Worm (Caenorhabditis elegans): ENCODE measurements around the gene F22B7.1.

The F22B7.1 gene

DNA sequence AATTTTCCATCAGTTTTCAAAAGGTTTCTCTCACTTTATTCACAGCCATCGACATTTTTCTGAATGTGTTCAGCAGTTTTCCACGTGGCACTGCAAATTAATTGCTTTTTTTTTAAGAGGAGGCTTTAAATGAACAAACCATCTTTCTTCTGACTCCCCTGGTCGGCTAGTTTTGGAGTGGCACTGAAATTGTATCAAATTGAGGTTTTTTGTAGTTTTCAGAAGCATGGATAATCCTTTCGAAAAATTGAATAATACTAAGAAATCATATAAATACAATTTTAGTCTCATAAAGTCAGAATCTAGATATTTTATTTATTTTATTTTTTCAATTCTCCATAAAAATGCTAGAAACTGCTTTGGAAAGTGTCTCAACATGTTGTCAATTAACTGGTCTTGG lies 39.6 kb downstream of the F22B7.1 start, which contains the start of gene B0303.16:
Gene B0303.16, plus strand, starts transcription at position 301 of the 400 bp plus-strand sequence.
- TF ChIP-seq hmg-11 (tag; optimal IDR thresholded peaks at IDR 0.05): no peak
- TF ChIP-seq elt-2 (tag; optimal IDR thresholded peaks at IDR 0.05): no peak
- no peak for TF ChIP-seq nhr-25 (tag; optimal IDR thresholded peaks at IDR 0.05)
- TF ChIP-seq ztf-4 (tag; optimal IDR thresholded peaks at IDR 0.05): no peak
- no peak for TF ChIP-seq ceh-82 (tag; optimal IDR thresholded peaks at IDR 0.05)

DNA sequence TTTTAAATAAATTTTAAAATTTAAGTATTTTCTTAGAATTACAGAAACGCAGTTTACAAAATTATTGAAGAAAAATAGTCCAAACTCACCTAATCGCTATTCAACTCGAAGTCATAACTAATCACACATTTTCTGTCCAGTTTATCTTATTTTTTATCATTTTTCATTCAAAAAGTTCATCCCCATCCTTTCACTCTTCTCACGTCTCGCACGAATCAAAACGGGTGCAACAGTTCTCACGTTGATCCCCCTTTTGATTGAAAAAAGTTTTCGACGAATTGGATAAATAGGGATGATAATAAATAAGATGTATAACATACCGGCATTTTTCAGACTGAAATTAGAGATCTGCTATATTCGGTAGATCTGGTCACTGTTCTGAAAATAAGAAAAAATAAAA lies 44.6 kb downstream of the F22B7.1 start:
- TF ChIP-seq mml-1 (tag; optimal IDR thresholded peaks at IDR 0.05) (no peak), nhr-43 (tag; optimal IDR thresholded peaks at IDR 0.05; ENCODE audit: poor library complexity, severe bottlenecking) (peak; percentile 15)

DNA sequence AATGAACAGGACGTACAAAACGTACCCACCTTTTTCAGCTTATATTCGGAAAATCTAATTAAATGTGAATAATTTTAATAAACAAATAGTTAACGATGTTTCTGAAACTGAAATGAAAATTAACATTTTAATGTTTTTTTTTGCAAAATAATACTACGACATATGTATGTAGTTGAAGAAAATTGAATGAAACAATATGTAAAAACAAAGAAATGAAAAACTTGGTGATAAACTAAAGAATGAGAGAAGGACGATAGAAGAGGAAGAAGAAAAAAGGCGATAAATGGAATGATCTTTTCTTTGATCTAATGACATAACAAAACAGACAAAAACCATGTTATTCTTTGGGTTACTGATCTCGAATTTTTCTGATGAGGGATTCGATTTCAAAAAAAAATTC lies 45.2 kb downstream of the F22B7.1 start, which contains the start of gene B0303.11:
Gene B0303.11, minus strand, starts transcription at position 101 of the 400 bp plus-strand sequence.
- TF ChIP-seq ZK546.5 (tag; optimal IDR thresholded peaks at IDR 0.05): no peak
- TF ChIP-seq eor-1 (tag; optimal IDR thresholded peaks at IDR 0.05): no peak
- no peak for TF ChIP-seq unc-62 (GFP tag; optimal IDR thresholded peaks at IDR 0.05)
- TF ChIP-seq skn-1 (tag; optimal IDR thresholded peaks at IDR 0.05): no peak
- TF ChIP-seq egl-5 (tag; optimal IDR thresholded peaks at IDR 0.05): no peak
- TF ChIP-seq sea-2 (GFP tag; optimal IDR thresholded peaks at IDR 0.05): no peak
- TF ChIP-seq elt-3 (tag; optimal IDR thresholded peaks at IDR 0.05): no peak
- TF ChIP-seq ztf-4 (tag; optimal IDR thresholded peaks at IDR 0.05): no peak
- TF ChIP-seq ceh-9 (tag; optimal IDR thresholded peaks at IDR 0.05): no peak
- no peak for TF ChIP-seq hmg-11 (tag; optimal IDR thresholded peaks at IDR 0.05)
- TF ChIP-seq aly-2 (tag; optimal IDR thresholded peaks at IDR 0.05): no peak
- TF ChIP-seq tbx-2 (tag; optimal IDR thresholded peaks at IDR 0.05): no peak
- TF ChIP-seq nfya-1 (tag; optimal IDR thresholded peaks at IDR 0.05; ENCODE audit: insufficient read depth): no peak
- no peak for TF ChIP-seq egl-27 (tag; optimal IDR thresholded peaks at IDR 0.05)
- no peak for TF ChIP-seq nhr-237 (tag; optimal IDR thresholded peaks at IDR 0.05)

DNA sequence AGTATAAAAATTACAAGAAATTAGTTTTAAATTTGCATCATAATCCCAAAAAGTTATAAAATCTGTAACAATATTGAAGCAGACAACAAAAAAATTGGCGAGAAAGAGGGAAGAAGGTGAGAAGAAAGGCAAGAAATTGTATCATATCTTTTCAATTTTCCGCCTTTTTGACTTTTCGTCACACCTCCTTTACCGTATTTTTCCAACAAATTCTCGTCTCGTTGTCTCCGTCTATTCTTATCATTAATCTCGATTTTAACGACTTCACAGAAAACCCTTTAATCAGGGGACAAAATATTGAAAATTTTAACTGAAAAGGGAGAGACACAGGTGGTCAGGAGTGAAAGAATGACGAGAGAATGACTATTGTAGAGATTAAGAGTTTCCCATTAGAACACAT lies 47.8 kb downstream of the F22B7.1 start:
- TF ChIP-seq zag-1 (tag; optimal IDR thresholded peaks at IDR 0.05) (no peak), snpc-4 (tag; optimal IDR thresholded peaks at IDR 0.05) (no peak), nfya-1 (tag; optimal IDR thresholded peaks at IDR 0.05; ENCODE audit: insufficient read depth) (no peak)

DNA sequence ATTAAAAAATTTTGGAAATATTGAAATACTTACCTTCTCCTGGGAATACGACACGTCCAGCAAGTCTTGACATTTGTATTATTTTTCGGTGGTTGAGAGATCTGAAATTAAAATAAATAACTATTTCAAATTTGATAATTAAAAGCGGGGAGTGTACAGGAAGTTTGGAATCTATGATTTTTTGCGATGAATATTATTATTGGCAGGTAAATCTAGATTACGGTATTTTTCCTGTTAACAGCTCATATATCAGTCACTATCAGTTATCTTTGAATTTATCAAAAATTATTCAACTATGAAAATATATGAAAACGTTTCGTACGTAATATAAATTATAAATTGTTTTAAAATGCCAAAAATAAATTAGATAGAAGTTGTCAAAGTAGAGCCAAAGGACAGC lies 50.9 kb downstream of the F22B7.1 start, which contains the start of gene B0303.14:
Gene B0303.14, minus strand, starts transcription at position 101 of the 400 bp plus-strand sequence.
- no peak for TF ChIP-seq egl-5 (tag; optimal IDR thresholded peaks at IDR 0.05)
- no peak for TF ChIP-seq skn-1 (tag; optimal IDR thresholded peaks at IDR 0.05)
- no peak for TF ChIP-seq lsy-12 (tag; optimal IDR thresholded peaks at IDR 0.05)
- TF ChIP-seq ama-1 (optimal IDR thresholded peaks at IDR 0.05): no peak
- TF ChIP-seq pha-4 (tag; optimal IDR thresholded peaks at IDR 0.05): no peak
- no peak for TF ChIP-seq elt-3 (tag; optimal IDR thresholded peaks at IDR 0.05)
- TF ChIP-seq elt-2 (tag; optimal IDR thresholded peaks at IDR 0.05): no peak
- no peak for TF ChIP-seq lin-39 (tag; optimal IDR thresholded peaks at IDR 0.05)
- no peak for TF ChIP-seq pqm-1 (tag; optimal IDR thresholded peaks at IDR 0.05)
- no peak for TF ChIP-seq fkh-10 (GFP tag; optimal IDR thresholded peaks at IDR 0.05)
- no peak for TF ChIP-seq tbx-2 (tag; optimal IDR thresholded peaks at IDR 0.05)
- TF ChIP-seq aly-2 (tag; optimal IDR thresholded peaks at IDR 0.05): no peak
- TF ChIP-seq nhr-43 (tag; optimal IDR thresholded peaks at IDR 0.05; ENCODE audit: poor library complexity, severe bottlenecking): no peak
- TF ChIP-seq nhr-11 (tag; optimal IDR thresholded peaks at IDR 0.05): no peak
- no peak for TF ChIP-seq sea-2 (GFP tag; optimal IDR thresholded peaks at IDR 0.05)
- TF ChIP-seq hmg-11 (tag; optimal IDR thresholded peaks at IDR 0.05): no peak
- no peak for TF ChIP-seq ztf-4 (tag; optimal IDR thresholded peaks at IDR 0.05)
- no peak for TF ChIP-seq ceh-28 (tag; optimal IDR thresholded peaks at IDR 0.05)
- no peak for TF ChIP-seq nhr-237 (tag; optimal IDR thresholded peaks at IDR 0.05)
